Worm (Caenorhabditis elegans): Measurements from ENCODE around the gene flp-13.

ce11 chrIV:7743539-7743938, 45.3 kb upstream of the flp-13 start, which contains the start of gene npr-35:
- TF ChIP-seq nhr-71 (tag; optimal IDR thresholded peaks at IDR 0.05): no peak
- TF ChIP-seq mep-1 (tag; optimal IDR thresholded peaks at IDR 0.05): no peak
- TF ChIP-seq vab-15 (tag; optimal IDR thresholded peaks at IDR 0.05): no peak
- no peak for TF ChIP-seq ces-1 (GFP tag; optimal IDR thresholded peaks at IDR 0.05)
- no peak for TF ChIP-seq aly-2 (tag; optimal IDR thresholded peaks at IDR 0.05)
- no peak for TF ChIP-seq nhr-11 (tag; optimal IDR thresholded peaks at IDR 0.05)
- no peak for TF ChIP-seq hlh-4 (tag; optimal IDR thresholded peaks at IDR 0.05)
- TF ChIP-seq ama-1 (optimal IDR thresholded peaks at IDR 0.05): no peak
- no peak for TF ChIP-seq unc-62 (GFP tag; optimal IDR thresholded peaks at IDR 0.05)
